Worm (Caenorhabditis elegans): ENCODE results near the gene abf-4.

abf-4 gene

ce11 chrV:20556260-20556659, 1.9 kb downstream of the abf-4 start, which contains the start of gene Y38H6C.23:
Gene Y38H6C.23, minus strand, starts transcription at chrV:20556360.
- no peak for TF ChIP-seq madf-10 (tag; optimal IDR thresholded peaks at IDR 0.05)
- peak; percentile 2 for TF ChIP-seq nhr-80 (tag; optimal IDR thresholded peaks at IDR 0.05)
- no peak for TF ChIP-seq madf-3 (GFP tag; IDR thresholded peaks at IDR 0.05)

ce11 chrV:20555120-20555519, 3.0 kb downstream of the abf-4 start, which contains the start of gene Y38H6C.21:
Gene Y38H6C.21, minus strand, starts transcription at chrV:20555267.
- no peak for TF ChIP-seq ceh-91 (GFP tag; IDR thresholded peaks at IDR 0.05)
- peak; percentile 24 for TF ChIP-seq nhr-80 (tag; optimal IDR thresholded peaks at IDR 0.05)

ce11 chrV:20552971-20553370, 5.2 kb downstream of the abf-4 start, which contains the start of gene vmo-1:
Gene vmo-1, minus strand, starts transcription at chrV:20553071.
- no peak for TF ChIP-seq F37B4.10 (GFP tag; IDR thresholded peaks at IDR 0.05)
- no peak for TF ChIP-seq C06A6.2 (GFP tag; conservative IDR thresholded peaks at IDR 0.05)
- TF ChIP-seq hmg-20 (GFP tag; IDR thresholded peaks at IDR 0.05) = no peak
- no peak for TF ChIP-seq rec-8 (tag; optimal IDR thresholded peaks at IDR 0.05)
- no peak for TF ChIP-seq lsl-1 (GFP tag; optimal IDR thresholded peaks at IDR 0.05)
- no peak for TF ChIP-seq gei-17 (GFP tag; optimal IDR thresholded peaks at IDR 0.05)
- no peak for TF ChIP-seq lir-1 (GFP tag; conservative IDR thresholded peaks at IDR 0.05)
- no peak for TF ChIP-seq attf-5 (GFP tag; optimal IDR thresholded peaks at IDR 0.05)
- TF ChIP-seq cebp-1 (GFP tag; IDR thresholded peaks at IDR 0.05) = no peak
- TF ChIP-seq cebp-1 (tag; optimal IDR thresholded peaks at IDR 0.05) = no peak
- no peak for TF ChIP-seq snpc-1.1 (tag; optimal IDR thresholded peaks at IDR 0.05; ENCODE audit: insufficient read depth)
- TF ChIP-seq tlf-1 (GFP tag; optimal IDR thresholded peaks at IDR 0.05) = no peak
- no peak for TF ChIP-seq bed-2 (GFP tag; IDR thresholded peaks at IDR 0.05)
- no peak for TF ChIP-seq let-607 (tag; optimal IDR thresholded peaks at IDR 0.05)
- TF ChIP-seq F10E7.11 (tag; optimal IDR thresholded peaks at IDR 0.05) = no peak
- no peak for TF ChIP-seq sptf-2 (GFP tag; optimal IDR thresholded peaks at IDR 0.05)
- no peak for TF ChIP-seq ceh-100 (GFP tag; IDR thresholded peaks at IDR 0.05)
- no peak for TF ChIP-seq snpc-3.4 (tag; optimal IDR thresholded peaks at IDR 0.05)
- TF ChIP-seq mel-28 (tag; optimal IDR thresholded peaks at IDR 0.05; ENCODE audit: borderline replicate concordance) = no peak
- TF ChIP-seq cebp-2 (GFP tag; IDR thresholded peaks at IDR 0.05) = no peak
- TF ChIP-seq hlh-26 (GFP tag; conservative IDR thresholded peaks at IDR 0.05) = no peak

- no peak for TF ChIP-seq ama-1 (optimal IDR thresholded peaks at IDR 0.05)
- TF ChIP-seq ama-1 (GFP tag; optimal IDR thresholded peaks at IDR 0.05) = no peak
- TF ChIP-seq snpc-1.1 (tag; optimal IDR thresholded peaks at IDR 0.05; ENCODE audit: insufficient read depth) = no peak
- TF ChIP-seq nfyb-1 (GFP tag; IDR thresholded peaks at IDR 0.05) = no peak
- no peak for TF ChIP-seq rcor-1 (GFP tag; IDR thresholded peaks at IDR 0.05)
- no peak for TF ChIP-seq madf-6 (GFP tag; IDR thresholded peaks at IDR 0.05)
- no peak for TF ChIP-seq fkh-3 (tag; optimal IDR thresholded peaks at IDR 0.05)
Measured at ce11 chrV:20551096-20551495, 7.1 kb downstream of the abf-4 start, which contains the start of gene Y38H6C.20. Gene Y38H6C.20, minus strand, starts transcription at chrV:20551196.

ce11 chrV:20547048-20547447, 11.1 kb downstream of the abf-4 start, which contains the start of gene Y38H6C.18:
Gene Y38H6C.18, minus strand, starts transcription at chrV:20547148.
- TF ChIP-seq lir-1 (GFP tag; conservative IDR thresholded peaks at IDR 0.05) = no peak
- no peak for TF ChIP-seq somi-1 (GFP tag; optimal IDR thresholded peaks at IDR 0.05)
- no peak for TF ChIP-seq F23B12.7 (tag; optimal IDR thresholded peaks at IDR 0.05; ENCODE audit: insufficient read depth)

Data from whole organism, young adult.